Worm (Caenorhabditis elegans) whole organism, mixed stage, embryonic: ENCODE measurements around the gene smcr-8.

Experiments
- M03D4.4 ChIP-seq: sonication (generic microtip); optimal IDR thresholded peaks from 2 replicates; lab custom pipeline; 2017; ENCODE audit warnings: mild to moderate bottlenecking, missing genetic modification characterization, missing compliant biosample characterization
- blmp-1 ChIP-seq: fragments of 150-350 bp; optimal IDR thresholded peaks from 2 replicates; lab custom pipeline; 2014; ENCODE audit warnings: missing biosample characterization, missing genetic modification characterization
- ces-1 ChIP-seq: fragments of 150-350 bp; optimal IDR thresholded peaks from 2 replicates; lab custom pipeline; 2014; ENCODE audit warnings: missing biosample characterization, missing genetic modification reagents, missing genetic modification characterization
- cnd-1 ChIP-seq: fragments of 200-800 bp; sonication (Bioruptor generic); optimal IDR thresholded peaks from 2 replicates; lab custom pipeline; 2018; ENCODE audit warnings: mild to moderate bottlenecking, missing genetic modification characterization, missing compliant biosample characterization
- lin-13 ChIP-seq: fragments of 150-350 bp; optimal IDR thresholded peaks from 2 replicates; lab custom pipeline; 2014; ENCODE audit warnings: missing biosample characterization, missing genetic modification characterization
- mep-1 ChIP-seq: fragments of 150-350 bp; optimal IDR thresholded peaks from 2 replicates; lab custom pipeline; 2017; ENCODE audit warnings: missing biosample characterization, missing genetic modification reagents, missing genetic modification characterization, inconsistent platforms
- mls-2 ChIP-seq: sonication (generic microtip); optimal IDR thresholded peaks from 2 replicates; lab custom pipeline; 2016; ENCODE audit warnings: mild to moderate bottlenecking, missing genetic modification characterization, moderate library complexity, missing compliant biosample characterization
- nhr-12 ChIP-seq: fragments of 150-350 bp; optimal IDR thresholded peaks from 2 replicates; lab custom pipeline; 2014; ENCODE audit warnings: missing biosample characterization, missing genetic modification characterization
- nhr-28 ChIP-seq: fragments of 150-350 bp; optimal IDR thresholded peaks from 2 replicates; lab custom pipeline; 2014; ENCODE audit warnings: missing biosample characterization, missing genetic modification characterization
- nhr-76 ChIP-seq: sonication (generic microtip); optimal IDR thresholded peaks from 2 replicates; lab custom pipeline; 2017; ENCODE audit warnings: missing biosample characterization, missing genetic modification characterization
- pha-4 ChIP-seq: fragments of 150-350 bp; optimal IDR thresholded peaks from 2 replicates; lab custom pipeline; 2018; ENCODE audit warnings: missing biosample characterization, missing genetic modification reagents, missing genetic modification characterization
- sem-2 ChIP-seq: fragments of 200-800 bp; sonication (Bioruptor generic); optimal IDR thresholded peaks from 2 replicates; lab custom pipeline; 2018; ENCODE audit warnings: mild to moderate bottlenecking, missing genetic modification characterization, missing compliant biosample characterization
- snpc-4 ChIP-seq: fragments of 150-350 bp; optimal IDR thresholded peaks from 2 replicates; lab custom pipeline; 2014; ENCODE audit warnings: missing biosample characterization, missing genetic modification characterization
- unc-62 ChIP-seq: fragments of 150-350 bp; optimal IDR thresholded peaks from 2 replicates; lab custom pipeline; 2014; ENCODE audit warnings: missing biosample characterization, missing genetic modification reagents, missing genetic modification characterization

DNA sequence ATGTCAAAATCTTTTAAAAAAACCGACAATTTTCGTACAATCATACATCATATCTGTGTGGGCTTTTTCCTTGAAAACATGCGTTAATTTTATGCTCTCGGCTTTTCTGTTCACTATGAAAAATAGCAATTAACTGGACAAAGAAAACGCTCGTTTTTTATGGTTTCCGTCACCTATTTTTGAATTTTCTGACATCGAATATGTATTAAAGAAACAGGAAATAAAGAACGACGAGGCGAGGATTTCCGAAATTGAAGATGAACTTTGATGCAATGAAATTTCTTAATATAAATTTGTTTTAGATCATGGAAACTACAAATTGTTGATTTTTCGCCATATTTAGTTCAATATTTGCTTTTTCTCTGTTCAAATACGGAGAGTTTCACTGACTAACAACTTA is 15.2 kb upstream of the smcr-8 start:
- TF ChIP-seq cnd-1 (no peak), nhr-76 (no peak), nhr-12 (tag; lab: Kevin White, UChicago) (no peak), snpc-4 (tag; lab: Kevin White, UChicago) (no peak), ces-1 (no peak), mep-1 (tag; lab: Kevin White, UChicago) (no peak), sem-2 (GFP tag; lab: Kevin White, UChicago) (no peak), pha-4 (tag; lab: Kevin White, UChicago) (no peak), M03D4.4 (tag; lab: Kevin White, UChicago) (no peak), unc-62 (GFP tag; lab: Kevin White, UChicago) (no peak), mls-2 (tag; lab: Kevin White, UChicago) (no peak), nhr-28 (tag; lab: Kevin White, UChicago) (no peak), blmp-1 (no peak), lin-13 (tag; lab: Kevin White, UChicago) (no peak)
